Worm (Caenorhabditis elegans): ENCODE measurements around the gene ZC239.6.

- TF ChIP-seq unc-3 (GFP tag; conservative IDR thresholded peaks at IDR 0.05), result no peak
- no peak for TF ChIP-seq unc-3 (tag; optimal IDR thresholded peaks at IDR 0.05)
- no peak for TF ChIP-seq pha-4 (tag; optimal IDR thresholded peaks at IDR 0.05)
- no peak for TF ChIP-seq F13H6.1 (tag; optimal IDR thresholded peaks at IDR 0.05)
- TF ChIP-seq ets-4 (tag; optimal IDR thresholded peaks at IDR 0.05), result no peak
- TF ChIP-seq C08G9.2 (tag; optimal IDR thresholded peaks at IDR 0.05), result no peak
- TF ChIP-seq eyg-1 (tag; optimal IDR thresholded peaks at IDR 0.05), result no peak
Observed at ce11 chrII:3244070-3244469, 34.6 kb downstream of the ZC239.6 start, which contains the start of gene C17F4.12.

All from whole organism, late embryonic.